Worm (Caenorhabditis elegans) whole organism, early embryonic: Measurements from ENCODE around the gene set-1.

Source experiments
- B0310.2 ChIP-seq: sonication (generic microtip); optimal IDR thresholded peaks from 2 replicates; lab custom pipeline; 2016; ENCODE audit warnings: mild to moderate bottlenecking, missing genetic modification characterization, missing compliant biosample characterization
- F13C5.2 ChIP-seq: sonication (generic microtip); optimal IDR thresholded peaks from 2 replicates; lab custom pipeline; 2017; ENCODE audit warnings: mild to moderate bottlenecking, missing genetic modification characterization, inconsistent platforms, missing compliant biosample characterization
- aly-1 ChIP-seq: sonication (generic microtip); optimal IDR thresholded peaks from 2 replicates; lab custom pipeline; 2016; ENCODE audit warnings: missing genetic modification characterization, missing compliant biosample characterization
- ama-1 ChIP-seq: fragments of 150-350 bp; optimal IDR thresholded peaks from 2 replicates; lab custom pipeline; 2014
- ceh-13 ChIP-seq: fragments of 200-800 bp; sonication (Bioruptor generic); optimal IDR thresholded peaks from 2 replicates; lab custom pipeline; 2018; ENCODE audit warnings: mild to moderate bottlenecking, missing genetic modification characterization, missing compliant biosample characterization
- ceh-36 ChIP-seq: sonication (generic microtip); optimal IDR thresholded peaks from 2 replicates; lab custom pipeline; 2016; ENCODE audit warnings: missing genetic modification characterization, inconsistent platforms, missing compliant biosample characterization
- ets-7 ChIP-seq: sonication (generic microtip); optimal IDR thresholded peaks from 2 replicates; lab custom pipeline; 2016; ENCODE audit warnings: missing genotype, missing genetic modification characterization, missing compliant biosample characterization
- flt-1 ChIP-seq: fragments of 200-800 bp; sonication (Bioruptor generic); IDR thresholded peaks from 2 replicates; pipeline ENCODE4 v1.3.6; 2022; ENCODE audit warnings: missing genetic modification characterization, missing compliant biosample characterization
- hmbx-1 ChIP-seq: sonication (generic microtip); optimal IDR thresholded peaks from 2 replicates; lab custom pipeline; 2016; ENCODE audit warnings: mild to moderate bottlenecking, missing genetic modification characterization, missing compliant biosample characterization
- hmg-4 ChIP-seq: fragments of 200-800 bp; sonication (Bioruptor generic); optimal IDR thresholded peaks from 2 replicates; lab custom pipeline; 2018; ENCODE audit warnings: mild to moderate bottlenecking, missing genetic modification characterization, missing compliant biosample characterization
- hnd-1 ChIP-seq: sonication (generic microtip); optimal IDR thresholded peaks from 2 replicates; lab custom pipeline; 2016; ENCODE audit warnings: missing genetic modification characterization, missing compliant biosample characterization
- pes-1 ChIP-seq: fragments of 200-800 bp; sonication (Bioruptor generic); IDR thresholded peaks from 2 replicates; pipeline ENCODE4 v1.3.6; 2022; ENCODE audit warnings: missing genetic modification reagents, missing genetic modification characterization, missing compliant biosample characterization
- scrt-1 ChIP-seq: fragments of 200-800 bp; sonication (Bioruptor generic); IDR thresholded peaks from 2 replicates; pipeline ENCODE4 v1.3.6; 2022; ENCODE audit warnings: missing genetic modification characterization, missing compliant biosample characterization
- sea-1 ChIP-seq: fragments of 200-800 bp; sonication (Bioruptor generic); conservative IDR thresholded peaks from 2 replicates; pipeline ENCODE4 v1.3.6; 2022; ENCODE audit warnings: missing genetic modification characterization, missing compliant biosample characterization
- tbx-11 ChIP-seq: fragments of 200-800 bp; sonication (Bioruptor generic); IDR thresholded peaks from 2 replicates; pipeline ENCODE4 v1.3.6; 2022; ENCODE audit warnings: missing genetic modification characterization, missing compliant biosample characterization
- tbx-37 ChIP-seq: fragments of 200-800 bp; sonication (Bioruptor generic); conservative IDR thresholded peaks from 2 replicates; pipeline ENCODE4 v1.3.6; 2022; ENCODE audit warnings: missing genetic modification reagents, missing genetic modification characterization, missing compliant biosample characterization
- tra-4 ChIP-seq: sonication (generic microtip); optimal IDR thresholded peaks from 2 replicates; lab custom pipeline; 2017; ENCODE audit warnings: missing genetic modification characterization, missing compliant biosample characterization

The set-1 gene

DNA sequence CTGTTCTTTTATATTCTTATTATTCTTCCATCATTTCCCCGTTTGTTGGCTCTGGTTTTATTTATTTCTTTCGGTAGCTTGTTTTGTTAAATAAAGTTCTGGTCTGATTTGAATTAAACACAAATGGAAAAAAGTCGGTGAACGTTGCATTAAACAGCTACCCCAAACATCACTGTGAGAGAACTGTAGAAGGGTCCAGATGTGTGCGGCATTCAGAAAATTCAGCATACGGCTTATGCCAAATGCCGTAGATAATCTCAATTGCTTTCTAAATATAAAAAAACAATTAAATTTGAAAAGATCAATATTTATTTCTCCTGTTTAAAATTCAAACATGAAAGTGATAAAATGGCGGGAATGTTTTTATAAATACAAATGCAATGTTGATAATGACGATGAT, 12.3 kb downstream of the set-1 start:
- no peak for TF ChIP-seq aly-1 (tag; lab: Kevin White, UChicago)
- no peak for TF ChIP-seq sea-1
- TF ChIP-seq ama-1: no peak
- no peak for TF ChIP-seq B0310.2 (tag; lab: Kevin White, UChicago)
- TF ChIP-seq tbx-37 (GFP tag; lab: Robert Waterston, UW): no peak
- no peak for TF ChIP-seq ceh-36 (tag; lab: Kevin White, UChicago)
- TF ChIP-seq F13C5.2 (tag; lab: Kevin White, UChicago): no peak
- no peak for TF ChIP-seq hnd-1 (tag; lab: Kevin White, UChicago)
- no peak for TF ChIP-seq flt-1 (GFP tag; lab: Robert Waterston, UW)
- TF ChIP-seq tbx-11: no peak
- no peak for TF ChIP-seq hmbx-1 (tag; lab: Kevin White, UChicago)
- no peak for TF ChIP-seq ceh-13
- TF ChIP-seq tra-4 (tag; lab: Kevin White, UChicago): no peak
- no peak for TF ChIP-seq scrt-1 (GFP tag; lab: Robert Waterston, UW)
- no peak for TF ChIP-seq ets-7

DNA sequence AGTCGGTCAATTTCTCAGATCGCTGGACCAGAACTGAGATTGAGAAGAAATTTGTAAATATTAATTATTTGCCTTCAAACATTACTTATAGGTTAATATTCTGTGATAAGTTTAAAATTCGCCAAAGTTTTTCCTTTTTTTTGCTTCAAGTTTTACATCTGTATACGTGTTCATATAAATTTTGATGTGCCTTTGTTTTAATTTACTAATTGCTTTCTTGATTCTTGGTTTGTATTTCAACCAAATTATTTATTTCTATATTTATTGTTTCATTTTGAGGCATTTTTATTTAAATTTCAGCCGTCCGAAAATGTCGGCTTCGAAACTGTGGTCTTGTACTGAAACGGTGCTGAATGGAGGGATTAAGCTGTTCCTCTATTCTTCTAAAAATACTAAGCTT, 15.9 kb downstream of the set-1 start, which contains the start of gene C05D11.1:
Gene C05D11.1 (plus strand): TSS at position 301 of the 400 bp plus-strand sequence.
- TF ChIP-seq tra-4 (tag; lab: Kevin White, UChicago) (no peak), flt-1 (GFP tag; lab: Robert Waterston, UW) (no peak), ceh-36 (tag; lab: Kevin White, UChicago) (no peak), tbx-11 (no peak), pes-1 (GFP tag; lab: Robert Waterston, UW) (no peak), hnd-1 (tag; lab: Kevin White, UChicago) (no peak), ets-7 (no peak), sea-1 (no peak), B0310.2 (tag; lab: Kevin White, UChicago) (no peak), tbx-37 (GFP tag; lab: Robert Waterston, UW) (no peak), ama-1 (no peak), ceh-13 (no peak), aly-1 (tag; lab: Kevin White, UChicago) (no peak), F13C5.2 (tag; lab: Kevin White, UChicago) (no peak)

DNA sequence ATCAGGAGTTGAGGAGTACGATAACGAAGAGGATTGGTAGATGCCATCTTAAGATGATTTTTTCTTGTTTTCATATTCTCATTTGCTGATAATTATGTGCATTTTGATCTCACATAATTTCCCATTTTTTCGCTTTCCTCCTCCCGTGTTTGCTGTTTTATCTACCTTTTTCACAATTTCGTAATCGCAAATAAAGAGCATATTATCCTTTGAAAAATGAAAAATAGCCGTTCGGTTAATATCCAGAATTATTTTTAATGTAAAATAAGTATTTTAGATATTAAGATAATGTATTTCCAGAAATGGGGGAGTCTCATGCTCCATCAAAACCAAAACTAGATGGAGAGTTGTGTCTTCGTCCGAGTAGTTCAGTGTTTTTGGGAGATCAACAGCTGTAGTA, 19.2 kb downstream of the set-1 start, which contains the start of gene vps-16:
Gene vps-16 (plus strand): TSS at position 301 of the 400 bp plus-strand sequence.
- TF ChIP-seq F13C5.2 (tag; lab: Kevin White, UChicago) (no peak), B0310.2 (tag; lab: Kevin White, UChicago) (no peak), aly-1 (tag; lab: Kevin White, UChicago) (no peak), scrt-1 (GFP tag; lab: Robert Waterston, UW) (no peak), hmbx-1 (tag; lab: Kevin White, UChicago) (no peak), pes-1 (GFP tag; lab: Robert Waterston, UW) (no peak), ama-1 (no peak), tbx-11 (no peak), ets-7 (no peak)

DNA sequence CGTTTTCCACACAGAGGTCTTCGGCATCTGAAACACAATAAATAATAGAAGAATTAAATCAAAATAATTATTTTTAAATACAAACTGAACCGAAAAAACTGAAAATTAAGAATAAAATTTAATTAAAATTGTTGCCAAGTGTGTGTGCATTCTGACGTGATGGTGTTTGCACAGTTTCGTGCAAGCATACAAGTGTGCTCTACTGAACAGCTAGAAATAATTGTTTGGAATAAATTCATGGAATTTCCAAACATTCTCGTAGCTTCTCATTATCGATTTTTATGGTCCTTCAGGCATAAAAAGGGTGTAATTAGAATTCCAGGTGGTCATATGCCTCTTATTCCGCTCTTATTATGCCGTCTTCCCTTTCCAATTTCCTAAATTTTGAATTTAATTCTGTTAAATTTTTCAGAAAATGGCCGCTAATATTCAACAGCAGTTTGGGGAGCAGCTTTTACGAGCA, 20.4 kb downstream of the set-1 start, which contains the start of the genes mrps-17 and txdc-9:
Gene mrps-17 (minus strand): TSS at position 33 of the 463 bp plus-strand sequence.
Gene txdc-9 (plus strand): TSS at position 413 of the 463 bp plus-strand sequence.
- TF ChIP-seq F13C5.2 (tag; lab: Kevin White, UChicago) (peak; percentile 67), sea-1 (no peak), ceh-36 (tag; lab: Kevin White, UChicago) (no peak), hmbx-1 (tag; lab: Kevin White, UChicago) (no peak), B0310.2 (tag; lab: Kevin White, UChicago) (no peak), hnd-1 (tag; lab: Kevin White, UChicago) (no peak), flt-1 (GFP tag; lab: Robert Waterston, UW) (0 out of 2 replicates have a peak, but pooled peaks have one; percentile 38), hmg-4 (GFP tag; lab: Kevin White, UChicago) (no peak), tbx-37 (GFP tag; lab: Robert Waterston, UW) (no peak), aly-1 (tag; lab: Kevin White, UChicago) (no peak), tra-4 (tag; lab: Kevin White, UChicago) (no peak), pes-1 (GFP tag; lab: Robert Waterston, UW) (no peak), ama-1 (no peak), ets-7 (no peak), scrt-1 (GFP tag; lab: Robert Waterston, UW) (no peak), ceh-13 (no peak), tbx-11 (no peak)

DNA sequence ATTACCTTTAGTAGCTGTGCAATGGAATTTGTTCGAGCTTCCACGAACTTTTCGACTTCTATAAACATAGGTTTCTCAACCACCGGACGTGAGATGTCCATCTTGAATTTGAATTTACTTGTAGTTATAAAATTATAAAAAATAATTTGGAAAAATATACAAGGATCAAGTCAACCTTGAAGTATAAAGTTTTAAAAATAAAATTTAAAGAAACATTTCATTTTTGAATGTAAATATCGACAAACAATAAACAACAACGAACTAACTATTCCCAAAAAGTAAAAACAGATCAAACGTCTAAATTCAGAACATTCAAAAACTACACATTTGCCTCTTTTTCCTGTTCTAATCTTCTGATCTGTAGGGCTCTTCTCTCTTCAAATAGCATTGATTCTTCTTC, 21.3 kb downstream of the set-1 start, which contains the start of gene popl-1:
Gene popl-1 (minus strand): TSS at position 101 of the 400 bp plus-strand sequence.
- TF ChIP-seq ama-1 (no peak), tbx-37 (GFP tag; lab: Robert Waterston, UW) (no peak)

DNA sequence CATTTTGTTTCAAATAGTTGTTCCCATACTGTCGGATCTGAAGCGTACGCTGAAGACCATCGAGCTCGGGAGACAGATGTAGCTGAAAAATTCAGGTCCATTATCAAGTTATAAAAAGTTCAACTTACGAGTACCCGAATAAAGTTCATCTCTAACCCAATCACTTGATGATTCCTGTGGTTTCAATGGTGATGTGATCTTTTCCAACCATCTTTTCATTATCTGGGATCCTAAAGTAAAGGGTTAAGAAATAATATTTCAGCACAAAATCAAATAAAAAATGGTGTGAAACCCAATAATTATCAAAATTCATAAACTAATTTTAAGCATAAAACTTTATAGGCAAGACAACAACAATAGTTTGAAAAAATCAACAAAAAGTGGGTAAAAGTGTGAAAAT, 25.0 kb downstream of the set-1 start, which contains the start of gene C05D11.8:
Gene C05D11.8 (minus strand): TSS at position 101 of the 400 bp plus-strand sequence.
- TF ChIP-seq ceh-13: no peak
- no peak for TF ChIP-seq aly-1 (tag; lab: Kevin White, UChicago)
- no peak for TF ChIP-seq ceh-36 (tag; lab: Kevin White, UChicago)
- TF ChIP-seq hmg-4 (GFP tag; lab: Kevin White, UChicago): no peak

DNA sequence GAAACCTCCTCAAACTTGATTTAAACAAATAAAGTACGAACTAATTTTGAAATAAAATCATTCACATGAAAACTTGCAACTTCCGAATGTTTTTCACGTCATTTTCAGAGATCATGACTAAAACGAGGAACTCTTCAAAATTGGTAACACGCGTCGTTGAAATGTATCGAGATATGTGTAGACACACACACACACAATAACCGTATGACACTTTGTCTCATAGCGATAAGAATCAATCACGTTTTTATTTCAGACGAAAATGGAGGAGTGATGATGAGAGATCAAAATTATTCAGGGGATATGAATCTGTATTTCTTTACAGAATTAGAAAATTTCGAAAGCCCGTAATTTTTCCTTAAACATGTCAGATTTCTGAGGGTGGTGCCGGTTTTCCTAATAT, 29.5 kb downstream of the set-1 start:
- TF ChIP-seq tbx-11 (no peak), ets-7 (no peak), ama-1 (no peak), hmg-4 (GFP tag; lab: Kevin White, UChicago) (no peak), B0310.2 (tag; lab: Kevin White, UChicago) (no peak), flt-1 (GFP tag; lab: Robert Waterston, UW) (no peak), ceh-36 (tag; lab: Kevin White, UChicago) (no peak), pes-1 (GFP tag; lab: Robert Waterston, UW) (no peak)
